Worm (Caenorhabditis elegans) whole organism, L1 larva: ENCODE results near the gene ador-1.

Experiments
- Y116A8C.19 ChIP-seq: sonication (generic microtip); optimal IDR thresholded peaks from 2 replicates; lab custom pipeline; 2016; ENCODE audit warnings: missing compliant biosample characterization, missing genetic modification characterization, borderline replicate concordance
- efl-3 ChIP-seq: fragments of 200-800 bp; sonication (Bioruptor generic); optimal IDR thresholded peaks from 2 replicates; lab custom pipeline; 2018; ENCODE audit warnings: mild to moderate bottlenecking, missing genetic modification characterization, missing compliant biosample characterization
- hlh-17 ChIP-seq: fragments of 200-800 bp; sonication (Bioruptor generic); optimal IDR thresholded peaks from 2 replicates; lab custom pipeline; 2018; ENCODE audit warnings: missing genetic modification characterization, mild to moderate bottlenecking, missing compliant biosample characterization, moderate library complexity, borderline replicate concordance
- lin-14 ChIP-seq: fragments of 200-800 bp; sonication (Bioruptor generic); optimal IDR thresholded peaks from 2 replicates; lab custom pipeline; 2018; ENCODE audit warnings: mild to moderate bottlenecking, missing genetic modification characterization, moderate library complexity, missing compliant biosample characterization
- mdl-1 ChIP-seq, 2 experiments: fragments of 150-350 bp; optimal IDR thresholded peaks; 2 replicates each; lab custom pipeline; 2014 to 2017; ENCODE audit warnings: missing biosample characterization in 2 of 2, missing genetic modification characterization in 2 of 2, inconsistent platforms in 1 of 2
- nhr-71 ChIP-seq: sonication (generic microtip); optimal IDR thresholded peaks from 2 replicates; lab custom pipeline; 2016; ENCODE audit warnings: mild to moderate bottlenecking, missing genetic modification characterization, moderate library complexity, missing compliant biosample characterization
- skn-1 ChIP-seq: fragments of 150-350 bp; optimal IDR thresholded peaks from 2 replicates; lab custom pipeline; 2014; ENCODE audit warnings: missing biosample characterization, missing genetic modification characterization
- snu-23 ChIP-seq: sonication (generic microtip); optimal IDR thresholded peaks from 2 replicates; lab custom pipeline; 2016; ENCODE audit warnings: missing genetic modification characterization, missing compliant biosample characterization
- xbp-1 ChIP-seq: sonication (generic microtip); optimal IDR thresholded peaks from 2 replicates; lab custom pipeline; 2016; ENCODE audit warnings: missing genetic modification characterization, missing compliant biosample characterization
- ztf-11 ChIP-seq, 2 experiments: sonication (generic microtip); optimal IDR thresholded peaks; 2 replicates each; lab custom pipeline; 2016 to 2017; ENCODE audit warnings: missing genetic modification characterization in 2 of 2, missing biosample characterization in 1 of 2, missing compliant biosample characterization in 1 of 2

ce11 chrII:12502784-12503183 lies at the start of gene ador-1:
- TF ChIP-seq lin-14 (GFP tag; lab: Kevin White, UChicago), result no peak
- no peak for TF ChIP-seq Y116A8C.19 (tag; lab: Kevin White, UChicago)
- TF ChIP-seq efl-3, result no peak
- no peak for TF ChIP-seq mdl-1 (tag; optimal IDR thresholded peaks at IDR 0.05; lab: Kevin White, UChicago)
- no peak for TF ChIP-seq xbp-1 (tag; lab: Kevin White, UChicago)
- no peak for TF ChIP-seq ztf-11 (tag; optimal IDR thresholded peaks at IDR 0.05; lab: Kevin White, UChicago)
- no peak for TF ChIP-seq nhr-71 (tag; lab: Kevin White, UChicago)
- TF ChIP-seq skn-1 (tag; lab: Kevin White, UChicago), result no peak
- TF ChIP-seq snu-23 (GFP tag; lab: Kevin White, UChicago), result no peak
- TF ChIP-seq hlh-17, result no peak
